Worm (Caenorhabditis elegans) whole organism, L4 larva: ENCODE results near the gene C35D10.1.
A peak's percentile ranks its signal among the peaks of the same experiment; 100 is the strongest.

Experiments used
- F26F4.8 ChIP-seq: fragments of 200-800 bp; sonication (Bioruptor generic); conservative IDR thresholded peaks from 2 replicates; pipeline ENCODE4 v1.3.6; 2022; ENCODE audit warnings: missing genetic modification characterization, missing compliant biosample characterization
- F44E2.7 ChIP-seq: fragments of 200-800 bp; sonication (Bioruptor generic); IDR thresholded peaks from 2 replicates; pipeline ENCODE4 v2.1.2; 2022; ENCODE audit warnings: missing genetic modification characterization, missing compliant biosample characterization
- Y105C5A.15 ChIP-seq: fragments of 200-800 bp; sonication (Bioruptor generic); IDR thresholded peaks from 2 replicates; pipeline ENCODE4 v1.3.6; 2022; ENCODE audit warnings: missing genetic modification characterization, missing compliant biosample characterization
- Y5F2A.4 ChIP-seq: fragments of 200-800 bp; sonication (Bioruptor generic); optimal IDR thresholded peaks from 2 replicates; lab custom pipeline; 2018; ENCODE audit warnings: mild to moderate bottlenecking, missing genetic modification characterization, missing compliant biosample characterization
- Y75B8A.6 ChIP-seq: fragments of 200-800 bp; sonication (Bioruptor generic); IDR thresholded peaks from 2 replicates; pipeline ENCODE4 v1.3.6; 2022; ENCODE audit warnings: missing genetic modification reagents, missing genetic modification characterization, missing compliant biosample characterization
- ZK546.5 ChIP-seq, 2 experiments: sonication (generic microtip); optimal IDR thresholded peaks; 2 replicates each; lab custom pipeline; 2017; ENCODE audit warnings: missing biosample characterization in 2 of 2, missing genetic modification characterization in 2 of 2
- aha-1 ChIP-seq: fragments of 150-350 bp; peaks from one replicate; lab custom pipeline; 2014; ENCODE audit warnings: missing biosample characterization, missing genetic modification characterization
- ama-1 ChIP-seq: fragments of 150-350 bp; optimal IDR thresholded peaks from 2 replicates; lab custom pipeline; 2014; ENCODE audit warnings: inconsistent platforms, mixed read lengths
- arid-1 ChIP-seq: fragments of 200-800 bp; sonication (Bioruptor generic); conservative IDR thresholded peaks from 2 replicates; pipeline ENCODE4 v1.3.6; 2022; ENCODE audit warnings: missing genetic modification reagents, missing genetic modification characterization, missing compliant biosample characterization
- ceh-28 ChIP-seq: fragments of 150-350 bp; optimal IDR thresholded peaks from 2 replicates; lab custom pipeline; 2014; ENCODE audit warnings: missing biosample characterization, missing genetic modification reagents, missing genetic modification characterization
- ces-1 ChIP-seq: fragments of 150-350 bp; sonication (generic microtip); optimal IDR thresholded peaks from 4 replicates; lab custom pipeline; 2014; ENCODE audit warnings: missing biosample characterization, missing genetic modification reagents, missing genetic modification characterization
- ctbp-1 ChIP-seq: fragments of 200-800 bp; sonication (Bioruptor generic); IDR thresholded peaks from 2 replicates; pipeline ENCODE4 v1.3.6; 2022; ENCODE audit warnings: missing genetic modification reagents, missing genetic modification characterization, missing compliant biosample characterization
- daf-16 ChIP-seq, 3 experiments: sonication (generic microtip); optimal IDR thresholded peaks; 2 replicates each; lab custom pipeline; 2016 to 2017; ENCODE audit warnings: missing genetic modification characterization in 3 of 3, missing genetic modification reagents in 3 of 3, mild to moderate bottlenecking in 2 of 3, missing compliant biosample characterization in 2 of 3, missing biosample characterization in 1 of 3, moderate library complexity in 1 of 3
- daf-19 ChIP-seq: fragments of 200-800 bp; sonication (Bioruptor generic); conservative IDR thresholded peaks from 2 replicates; pipeline ENCODE4 v1.3.6; 2022; ENCODE audit warnings: missing genetic modification characterization, missing compliant biosample characterization
- dmd-6 ChIP-seq: fragments of 200-800 bp; sonication (Bioruptor generic); IDR thresholded peaks from 2 replicates; pipeline ENCODE4 v1.3.6; 2022; ENCODE audit warnings: missing genetic modification reagents, missing genetic modification characterization, missing compliant biosample characterization
- dmd-8 ChIP-seq: fragments of 200-800 bp; sonication (Bioruptor generic); IDR thresholded peaks from 2 replicates; pipeline ENCODE4 v1.3.6; 2022; ENCODE audit warnings: missing genetic modification characterization, missing compliant biosample characterization
- dpl-1 ChIP-seq: fragments of 150-350 bp; optimal IDR thresholded peaks from 2 replicates; lab custom pipeline; 2014; ENCODE audit warnings: missing biosample characterization, missing genetic modification reagents, missing genetic modification characterization
- duxl-1 ChIP-seq: sonication (generic microtip); optimal IDR thresholded peaks from 2 replicates; lab custom pipeline; 2016; ENCODE audit warnings: mild to moderate bottlenecking, missing genetic modification characterization, moderate library complexity, missing compliant biosample characterization; ENCODE audit not compliant: poor library complexity
- dve-1 ChIP-seq: sonication (generic microtip); optimal IDR thresholded peaks from 2 replicates; lab custom pipeline; 2017; ENCODE audit warnings: antibody characterized with exemption, mild to moderate bottlenecking, missing genetic modification characterization, missing compliant biosample characterization; ENCODE audit not compliant: insufficient read depth
- egl-43 ChIP-seq: fragments of 200-800 bp; sonication (Bioruptor generic); IDR thresholded peaks from 2 replicates; pipeline ENCODE4 v1.3.6; 2022; ENCODE audit warnings: missing genetic modification reagents, missing genetic modification characterization, missing compliant biosample characterization
- fos-1 ChIP-seq: fragments of 150-350 bp; optimal IDR thresholded peaks from 2 replicates; lab custom pipeline; 2014; ENCODE audit warnings: missing biosample characterization, missing genetic modification characterization
- gei-8 ChIP-seq: fragments of 200-800 bp; sonication (Bioruptor generic); optimal IDR thresholded peaks from 2 replicates; lab custom pipeline; 2018; ENCODE audit warnings: mild to moderate bottlenecking, missing genetic modification characterization, missing compliant biosample characterization
- hlh-11 ChIP-seq: fragments of 200-800 bp; sonication (Bioruptor generic); optimal IDR thresholded peaks from 2 replicates; lab custom pipeline; 2018; ENCODE audit warnings: mild to moderate bottlenecking, missing genetic modification characterization, missing compliant biosample characterization
- hlh-30 ChIP-seq: sonication (generic microtip); optimal IDR thresholded peaks from 2 replicates; lab custom pipeline; 2017; ENCODE audit warnings: antibody characterized with exemption, mild to moderate bottlenecking, missing genetic modification characterization, missing compliant biosample characterization; ENCODE audit not compliant: insufficient read depth
- lim-7 ChIP-seq: fragments of 200-800 bp; sonication (Bioruptor generic); IDR thresholded peaks from 2 replicates; pipeline ENCODE4 v1.3.6; 2022; ENCODE audit warnings: missing genetic modification characterization, missing compliant biosample characterization
- lin-1 ChIP-seq: fragments of 200-800 bp; sonication (Bioruptor generic); IDR thresholded peaks from 2 replicates; pipeline ENCODE4 v1.3.6; 2022; ENCODE audit warnings: missing genetic modification reagents, missing genetic modification characterization, missing compliant biosample characterization
- lir-3 ChIP-seq: sonication (generic microtip); optimal IDR thresholded peaks from 2 replicates; lab custom pipeline; 2016; ENCODE audit warnings: mild to moderate bottlenecking, missing genetic modification characterization, missing compliant biosample characterization
- lsy-2 ChIP-seq, 2 experiments: fragments of 150-350 bp in 1 of 2; sonication (generic microtip) in 1 of 2; optimal IDR thresholded peaks; 2 replicates each; lab custom pipeline; 2014 to 2017; ENCODE audit warnings: missing biosample characterization in 2 of 2, missing genetic modification characterization in 2 of 2
- madf-9 ChIP-seq: fragments of 200-800 bp; sonication (Bioruptor generic); conservative IDR thresholded peaks from 2 replicates; pipeline ENCODE4 v1.3.6; 2022; ENCODE audit warnings: missing genetic modification reagents, missing genetic modification characterization, missing compliant biosample characterization
- mes-2 ChIP-seq: sonication (generic microtip); optimal IDR thresholded peaks from 2 replicates; lab custom pipeline; 2016; ENCODE audit warnings: missing genotype, mild to moderate bottlenecking, missing genetic modification characterization, missing compliant biosample characterization; ENCODE audit not compliant: poor library complexity, severe bottlenecking
- mxl-2 ChIP-seq: fragments of 200-800 bp; sonication (Bioruptor generic); conservative IDR thresholded peaks from 2 replicates; pipeline ENCODE4 v1.3.6; 2022; ENCODE audit warnings: missing genetic modification reagents, missing genetic modification characterization, missing compliant biosample characterization
- mxl-3 ChIP-seq: fragments of 200-800 bp; sonication (Bioruptor generic); optimal IDR thresholded peaks from 2 replicates; lab custom pipeline; 2018; ENCODE audit warnings: mild to moderate bottlenecking, missing genetic modification characterization, missing compliant biosample characterization
- nhr-10 ChIP-seq: fragments of 150-350 bp; optimal IDR thresholded peaks from 2 replicates; lab custom pipeline; 2014; ENCODE audit warnings: missing biosample characterization, missing genetic modification characterization
- nhr-11 ChIP-seq: fragments of 150-350 bp; optimal IDR thresholded peaks from 2 replicates; lab custom pipeline; 2014; ENCODE audit warnings: missing biosample characterization, missing genetic modification characterization
- nhr-48 ChIP-seq: sonication (generic microtip); optimal IDR thresholded peaks from 2 replicates; lab custom pipeline; 2016; ENCODE audit warnings: mild to moderate bottlenecking, missing genetic modification characterization, missing compliant biosample characterization
- nhr-6 ChIP-seq: fragments of 150-350 bp; optimal IDR thresholded peaks from 2 replicates; lab custom pipeline; 2014; ENCODE audit warnings: missing biosample characterization, missing genetic modification characterization
- nhr-77 ChIP-seq: fragments of 150-350 bp; optimal IDR thresholded peaks from 2 replicates; lab custom pipeline; 2014; ENCODE audit warnings: missing biosample characterization, missing genetic modification characterization
- pha-4 ChIP-seq, 2 experiments: fragments of 150-350 bp in 1 of 2; fragments of 200-800 bp in 1 of 2; sonication (Bioruptor generic) in 1 of 2; IDR thresholded peaks in 1 of 2; optimal IDR thresholded peaks in 1 of 2; 2 replicates each; pipeline versions ENCODE4 v1.3.6 to Lab custom; 2014 to 2022; ENCODE audit warnings: missing genetic modification characterization in 2 of 2, missing genetic modification reagents in 2 of 2, missing biosample characterization in 1 of 2, missing compliant biosample characterization in 1 of 2
- pqm-1 ChIP-seq: sonication (generic microtip); optimal IDR thresholded peaks from 2 replicates; lab custom pipeline; 2017; ENCODE audit warnings: missing biosample characterization, missing genetic modification characterization
- set-16 ChIP-seq: fragments of 200-800 bp; sonication (Bioruptor generic); IDR thresholded peaks from 2 replicates; pipeline ENCODE4 v1.3.6; 2022; ENCODE audit warnings: missing genetic modification reagents, missing genetic modification characterization, missing compliant biosample characterization
- snpc-1.2 ChIP-seq: fragments of 200-800 bp; sonication (Bioruptor generic); IDR thresholded peaks from 2 replicates; pipeline ENCODE4 v1.3.6; 2022; ENCODE audit warnings: missing genetic modification reagents, missing genetic modification characterization, missing compliant biosample characterization
- vab-7 ChIP-seq: fragments of 200-800 bp; sonication (Bioruptor generic); IDR thresholded peaks from 2 replicates; pipeline ENCODE4 v1.3.6; 2022; ENCODE audit warnings: missing genetic modification reagents, missing genetic modification characterization, missing compliant biosample characterization
- zip-2 ChIP-seq: fragments of 150-350 bp; optimal IDR thresholded peaks from 2 replicates; lab custom pipeline; 2014; ENCODE audit warnings: missing biosample characterization, missing genetic modification characterization
- ztf-7 ChIP-seq: fragments of 150-350 bp; optimal IDR thresholded peaks from 2 replicates; lab custom pipeline; 2014; ENCODE audit warnings: missing biosample characterization, missing genetic modification characterization

Gene C35D10.1

ce11 chrIII:4922020-4922419 is 42.5 kb downstream of the C35D10.1 start, which contains the start of gene mmab-1 (continued):
- TF ChIP-seq snpc-1.2 (GFP tag; lab: Robert Waterston, UW) (0 out of 2 replicates have a peak, but pooled peaks have one; percentile 20), egl-43 (peak; percentile 64; the same call in 1 of the 2 replicates), vab-7 (GFP tag; lab: Robert Waterston, UW) (peak; percentile 80), mes-2 (peak; percentile 71), arid-1 (GFP tag; lab: Robert Waterston, UW) (0 out of 2 replicates have a peak, but pooled peaks have one; percentile 40), dve-1 (tag; lab: Kevin White, UChicago) (peak; percentile 29), dmd-6 (peak; percentile 56), hlh-11 (peak; percentile 36), lsy-2 (tag; optimal IDR thresholded peaks at IDR 0.05; lab: Kevin White, UChicago) (peak in 1 of 2 experiments; percentile 33), set-16 (GFP tag; lab: Robert Waterston, UW) (peak; percentile 14; the same call in 1 of the 2 replicates), ctbp-1 (peak; percentile 85), mxl-3 (peak; percentile 3)
- TF ChIP-seq, all 104 proteins: peak for 32; not testable (repeated sequence) for 72

ce11 chrIII:4924134-4924533 is 44.6 kb downstream of the C35D10.1 start:
- no peak for TF ChIP-seq dmd-8 (GFP tag; lab: Robert Waterston, UW)
- peak; percentile 67 for TF ChIP-seq aha-1
- TF ChIP-seq pqm-1 (tag; lab: Kevin White, UChicago): no peak
- TF ChIP-seq F44E2.7 (GFP tag; lab: Robert Waterston, UW): no peak
- 0 out of 2 replicates have a peak, but pooled peaks have one; percentile 51 for TF ChIP-seq F26F4.8 (GFP tag; lab: Robert Waterston, UW)
- no peak for TF ChIP-seq zip-2 (tag; lab: Kevin White, UChicago)
- TF ChIP-seq egl-43: no peak

- no peak for TF ChIP-seq pqm-1 (tag; lab: Kevin White, UChicago)
- no peak for TF ChIP-seq nhr-77
- peak; percentile 64 for TF ChIP-seq duxl-1 (tag; lab: Kevin White, UChicago)
- no peak for TF ChIP-seq Y75B8A.6 (GFP tag; lab: Robert Waterston, UW)
- no peak for TF ChIP-seq F26F4.8 (GFP tag; lab: Robert Waterston, UW)
- no peak for TF ChIP-seq daf-19 (GFP tag; lab: Robert Waterston, UW)
- TF ChIP-seq ZK546.5 (tag; optimal IDR thresholded peaks at IDR 0.05; lab: Kevin White, UChicago): no peak
- peak; percentile 91 for TF ChIP-seq dpl-1 (GFP tag; lab: Kevin White, UChicago)
- peak in 1 of 2 experiments; percentile 17 for TF ChIP-seq daf-16 (GFP tag; optimal IDR thresholded peaks at IDR 0.05; lab: Kevin White, UChicago)
- peak; percentile 5 for TF ChIP-seq daf-16 (tag; optimal IDR thresholded peaks at IDR 0.05; lab: Kevin White, UChicago)
- no peak for TF ChIP-seq Y105C5A.15 (GFP tag; lab: Robert Waterston, UW)
- no peak for TF ChIP-seq egl-43
- TF ChIP-seq nhr-11 (tag; lab: Kevin White, UChicago): no peak
- no peak for TF ChIP-seq gei-8 (GFP tag; lab: Kevin White, UChicago)
- 0 out of 2 replicates have a peak, but pooled peaks have one; percentile 20 for TF ChIP-seq madf-9 (GFP tag; lab: Robert Waterston, UW)
- TF ChIP-seq Y5F2A.4 (GFP tag; lab: Kevin White, UChicago): no peak
- TF ChIP-seq fos-1 (tag; lab: Kevin White, UChicago): no peak
- TF ChIP-seq pha-4 (GFP tag; IDR thresholded peaks at IDR 0.05; lab: Robert Waterston, UW): no peak
- TF ChIP-seq pha-4 (tag; optimal IDR thresholded peaks at IDR 0.05; lab: Kevin White, UChicago): no peak
- TF ChIP-seq mes-2: peak; percentile 99
- no peak for TF ChIP-seq ceh-28 (tag; lab: Kevin White, UChicago)
- TF ChIP-seq hlh-30 (tag; lab: Kevin White, UChicago): peak; percentile 47
- peak; percentile 91 for TF ChIP-seq aha-1
- peak; percentile 69 for TF ChIP-seq dmd-6
- no peak for TF ChIP-seq nhr-48 (tag; lab: Kevin White, UChicago)
- TF ChIP-seq ztf-7 (tag; lab: Kevin White, UChicago): no peak
- no peak for TF ChIP-seq ces-1
- TF ChIP-seq lin-1: no peak
- TF ChIP-seq nhr-10: no peak
- TF ChIP-seq snpc-1.2 (GFP tag; lab: Robert Waterston, UW): no peak
- TF ChIP-seq arid-1 (GFP tag; lab: Robert Waterston, UW): peak; percentile 63
- TF ChIP-seq nhr-6 (tag; lab: Kevin White, UChicago): no peak
- TF ChIP-seq ama-1 (lab: Kevin White, UChicago): peak; percentile 2
- TF ChIP-seq set-16 (GFP tag; lab: Robert Waterston, UW): no peak
- no peak for TF ChIP-seq lir-3 (tag; lab: Kevin White, UChicago)
- no peak for TF ChIP-seq mxl-2 (GFP tag; lab: Robert Waterston, UW)
- no peak for TF ChIP-seq lim-7 (GFP tag; lab: Robert Waterston, UW)
These were observed 50.7 kb downstream of the C35D10.1 start, which contains the start of gene set-2 for ce11 chrIII:4930154-4930679. TSS of gene set-2 (minus strand) at chrIII:4930204.
